Worm (Caenorhabditis elegans) whole organism, midembryonic: ENCODE results near the gene acr-8.
A peak's percentile ranks its signal among the peaks of the same experiment; 100 is the strongest.

Experiments used
- klf-2 ChIP-seq: fragments of 200-800 bp; sonication (Bioruptor generic); conservative IDR thresholded peaks from 2 replicates; pipeline ENCODE4 v1.3.6; 2022; ENCODE audit warnings: missing genetic modification reagents, missing genetic modification characterization, missing compliant biosample characterization
- med-1 ChIP-seq: sonication (generic microtip); optimal IDR thresholded peaks from 2 replicates; lab custom pipeline; 2017; ENCODE audit warnings: missing genetic modification characterization, mild to moderate bottlenecking, missing compliant biosample characterization, antibody characterized with exemption, missing genetic modification reagents; ENCODE audit not compliant: insufficient read depth
- ref-1 ChIP-seq: fragments of 200-800 bp; sonication (Bioruptor generic); conservative IDR thresholded peaks from 2 replicates; pipeline ENCODE4 v1.3.6; 2022; ENCODE audit warnings: missing genetic modification reagents, missing genetic modification characterization, missing compliant biosample characterization
- tab-1 ChIP-seq: fragments of 200-800 bp; sonication (Bioruptor generic); IDR thresholded peaks from 2 replicates; pipeline ENCODE4 v1.3.6; 2022; ENCODE audit warnings: missing genetic modification characterization, missing compliant biosample characterization
- ztf-23 ChIP-seq: fragments of 200-800 bp; sonication (Bioruptor generic); IDR thresholded peaks from 2 replicates; pipeline ENCODE4 v1.3.6; 2022; ENCODE audit warnings: missing genetic modification reagents, missing genetic modification characterization, missing compliant biosample characterization

ce11 chrX:10435492-10435939 lies 23.0 kb downstream of the acr-8 start:
- no peak for TF ChIP-seq ref-1 (GFP tag; lab: Robert Waterston, UW)
- TF ChIP-seq ztf-23, result peak; percentile 53; the same call in 1 of the 2 replicates
- no peak for TF ChIP-seq klf-2 (GFP tag; lab: Robert Waterston, UW)
- no peak for TF ChIP-seq med-1 (GFP tag; lab: Kevin White, UChicago)
- TF ChIP-seq tab-1 (GFP tag; lab: Robert Waterston, UW), result 0 out of 2 replicates have a peak, but pooled peaks have one; percentile 59
